Worm (Caenorhabditis elegans) whole organism, young adult: ENCODE measurements around the gene W01D2.6.
A peak's percentile ranks its signal among the peaks of the same experiment; 100 is the strongest.
"Not testable (repeated sequence)": the region's sequence is repeated elsewhere in the genome, so short reads cannot be mapped to it uniquely, and the experiment has no call there.

Experiments used
- B0035.1 ChIP-seq: sonication (generic microtip); optimal IDR thresholded peaks from 2 replicates; lab custom pipeline; 2016; ENCODE audit warnings: missing genetic modification characterization, mild to moderate bottlenecking, missing compliant biosample characterization, missing genotype, missing genetic modification reagents
- C06A6.2 ChIP-seq: fragments of 200-800 bp; sonication (Bioruptor generic); conservative IDR thresholded peaks from 2 replicates; pipeline ENCODE4 v1.3.6; 2022; ENCODE audit warnings: missing genetic modification characterization, missing compliant biosample characterization
- D2030.7 ChIP-seq: fragments of 200-800 bp; sonication (Bioruptor generic); IDR thresholded peaks from 2 replicates; pipeline ENCODE4 v1.3.6; 2022; ENCODE audit warnings: missing genetic modification reagents, missing genetic modification characterization, missing compliant biosample characterization
- F33H1.4 ChIP-seq: fragments of 200-800 bp; sonication (Bioruptor generic); IDR thresholded peaks from 2 replicates; pipeline ENCODE4 v1.3.6; 2022; ENCODE audit warnings: missing genetic modification reagents, missing genetic modification characterization, missing compliant biosample characterization
- F39B2.1 ChIP-seq: fragments of 200-800 bp; sonication (Bioruptor generic); IDR thresholded peaks from 2 replicates; pipeline ENCODE4 v1.3.6; 2022; ENCODE audit warnings: missing genetic modification reagents, missing genetic modification characterization, missing compliant biosample characterization
- K11D2.4 ChIP-seq: fragments of 200-800 bp; sonication (Bioruptor generic); IDR thresholded peaks from 2 replicates; pipeline ENCODE4 v1.3.6; 2022; ENCODE audit warnings: missing genetic modification reagents, missing genetic modification characterization, missing compliant biosample characterization
- K12H6.12 ChIP-seq: fragments of 200-800 bp; sonication (Bioruptor generic); optimal IDR thresholded peaks from 2 replicates; lab custom pipeline; 2018; ENCODE audit warnings: mild to moderate bottlenecking, missing genetic modification characterization, missing compliant biosample characterization
- T26A5.8 ChIP-seq: sonication (generic microtip); optimal IDR thresholded peaks from 2 replicates; lab custom pipeline; 2016; ENCODE audit warnings: missing genetic modification characterization, missing compliant biosample characterization
- Y53G8AR.9 ChIP-seq: fragments of 200-800 bp; sonication (Bioruptor generic); conservative IDR thresholded peaks from 2 replicates; pipeline ENCODE4 v1.3.6; 2022; ENCODE audit warnings: missing genetic modification reagents, missing genetic modification characterization, missing compliant biosample characterization
- Y95B8A.8 ChIP-seq: fragments of 200-800 bp; sonication (Bioruptor generic); IDR thresholded peaks from 2 replicates; pipeline ENCODE4 v1.3.6; 2022; ENCODE audit warnings: missing genetic modification reagents, missing genetic modification characterization, missing compliant biosample characterization
- aptf-3 ChIP-seq: fragments of 200-800 bp; sonication (Bioruptor generic); IDR thresholded peaks from 2 replicates; pipeline ENCODE4 v1.3.6; 2022; ENCODE audit warnings: missing genetic modification characterization, missing compliant biosample characterization
- attf-6 ChIP-seq: fragments of 200-800 bp; sonication (Bioruptor generic); IDR thresholded peaks from 2 replicates; pipeline ENCODE4 v1.3.6; 2022; ENCODE audit warnings: missing genetic modification reagents, missing genetic modification characterization, missing compliant biosample characterization
- bed-1 ChIP-seq: fragments of 200-800 bp; sonication (Bioruptor generic); IDR thresholded peaks from 2 replicates; pipeline ENCODE4 v1.3.6; 2022; ENCODE audit warnings: missing genetic modification reagents, missing genetic modification characterization, missing compliant biosample characterization
- dox-1 ChIP-seq: fragments of 200-800 bp; sonication (Bioruptor generic); IDR thresholded peaks from 2 replicates; pipeline ENCODE4 v1.3.6; 2022; ENCODE audit warnings: missing genetic modification reagents, missing genetic modification characterization, missing compliant biosample characterization
- egl-44 ChIP-seq: fragments of 200-800 bp; sonication (Bioruptor generic); IDR thresholded peaks from 2 replicates; pipeline ENCODE4 v1.3.6; 2022; ENCODE audit warnings: missing genetic modification reagents, missing genetic modification characterization, missing compliant biosample characterization
- egrh-3 ChIP-seq: fragments of 200-800 bp; sonication (Bioruptor generic); IDR thresholded peaks from 2 replicates; pipeline ENCODE4 v1.3.6; 2022; ENCODE audit warnings: missing genetic modification reagents, missing genetic modification characterization, missing compliant biosample characterization
- ekl-4 ChIP-seq: fragments of 200-800 bp; sonication (Bioruptor generic); IDR thresholded peaks from 2 replicates; pipeline ENCODE4 v1.3.6; 2022; ENCODE audit warnings: missing genetic modification reagents, missing genetic modification characterization, missing compliant biosample characterization
- hlh-26 ChIP-seq: fragments of 200-800 bp; sonication (Bioruptor generic); conservative IDR thresholded peaks from 2 replicates; pipeline ENCODE4 v1.3.6; 2022; ENCODE audit warnings: missing genetic modification reagents, missing genetic modification characterization, missing compliant biosample characterization
- hmg-1.2 ChIP-seq: fragments of 200-800 bp; sonication (Bioruptor generic); IDR thresholded peaks from 2 replicates; pipeline ENCODE4 v1.3.6; 2022; ENCODE audit warnings: missing genetic modification reagents, missing genetic modification characterization, missing compliant biosample characterization
- hsf-1 ChIP-seq: fragments of 200-800 bp; sonication (Bioruptor generic); IDR thresholded peaks from 2 replicates; pipeline ENCODE4 v1.3.6; 2022; ENCODE audit warnings: missing genetic modification reagents, missing genetic modification characterization, missing compliant biosample characterization
- let-607 ChIP-seq, 2 experiments: fragments of 200-800 bp in 1 of 2; sonication (Bioruptor generic) in 1 of 2; sonication (generic microtip) in 1 of 2; optimal IDR thresholded peaks; 2 replicates each; lab custom pipeline; 2016 to 2018; ENCODE audit warnings: mild to moderate bottlenecking in 2 of 2, missing compliant biosample characterization in 2 of 2, missing genetic modification characterization in 2 of 2, moderate library complexity in 2 of 2, missing genotype in 1 of 2
- lin-26 ChIP-seq: fragments of 200-800 bp; sonication (Bioruptor generic); IDR thresholded peaks from 2 replicates; pipeline ENCODE4 v1.3.6; 2022; ENCODE audit warnings: missing genetic modification reagents, missing genetic modification characterization, missing compliant biosample characterization
- lin-40 ChIP-seq: sonication (generic microtip); optimal IDR thresholded peaks from 2 replicates; lab custom pipeline; 2016; ENCODE audit warnings: missing genetic modification characterization, mild to moderate bottlenecking, missing compliant biosample characterization, missing genotype, missing genetic modification reagents
- lir-1 ChIP-seq: fragments of 200-800 bp; sonication (Bioruptor generic); conservative IDR thresholded peaks from 2 replicates; pipeline ENCODE4 v1.3.6; 2022; ENCODE audit warnings: missing genetic modification reagents, missing genetic modification characterization, missing compliant biosample characterization
- madf-6 ChIP-seq: fragments of 200-800 bp; sonication (Bioruptor generic); IDR thresholded peaks from 2 replicates; pipeline ENCODE4 v1.3.6; 2022; ENCODE audit warnings: missing genetic modification reagents, missing genetic modification characterization, missing compliant biosample characterization
- mcd-1 ChIP-seq: fragments of 200-800 bp; sonication (Bioruptor generic); IDR thresholded peaks from 2 replicates; pipeline ENCODE4 v1.3.6; 2022; ENCODE audit warnings: missing genetic modification reagents, missing genetic modification characterization, missing compliant biosample characterization
- nfyb-1 ChIP-seq: fragments of 200-800 bp; sonication (Bioruptor generic); IDR thresholded peaks from 2 replicates; pipeline ENCODE4 v1.3.6; 2022; ENCODE audit warnings: missing genetic modification reagents, missing genetic modification characterization, missing compliant biosample characterization
- pbrm-1 ChIP-seq: fragments of 200-800 bp; sonication (Bioruptor generic); IDR thresholded peaks from 2 replicates; pipeline ENCODE4 v1.3.6; 2022; ENCODE audit warnings: missing genetic modification reagents, missing genetic modification characterization, missing compliant biosample characterization
- rcor-1 ChIP-seq: fragments of 200-800 bp; sonication (Bioruptor generic); IDR thresholded peaks from 2 replicates; pipeline ENCODE4 v1.3.6; 2022; ENCODE audit warnings: missing genetic modification reagents, missing genetic modification characterization, missing compliant biosample characterization
- snpc-3.4 ChIP-seq: sonication (generic microtip); optimal IDR thresholded peaks from 2 replicates; lab custom pipeline; 2017; ENCODE audit warnings: missing genetic modification characterization, mild to moderate bottlenecking, missing compliant biosample characterization, antibody characterized with exemption, moderate library complexity, missing genotype, missing genetic modification reagents
- snpc-4 ChIP-seq, 5 experiments: fragments of 150-350 bp in 1 of 5; sonication (generic microtip) in 4 of 5; optimal IDR thresholded peaks; 2 replicates each; lab custom pipeline; 2014 to 2018; ENCODE audit warnings: missing genetic modification characterization in 5 of 5, missing biosample characterization in 3 of 5, antibody characterized with exemption in 2 of 5, mild to moderate bottlenecking in 2 of 5, missing compliant biosample characterization in 2 of 5, missing genotype in 2 of 5, moderate library complexity in 2 of 5, missing genetic modification reagents in 1 of 5
- somi-1 ChIP-seq: fragments of 200-800 bp; sonication (Bioruptor generic); optimal IDR thresholded peaks from 2 replicates; lab custom pipeline; 2018; ENCODE audit warnings: mild to moderate bottlenecking, missing genetic modification characterization, missing compliant biosample characterization
- ztf-22 ChIP-seq: fragments of 200-800 bp; sonication (Bioruptor generic); optimal IDR thresholded peaks from 2 replicates; lab custom pipeline; 2018; ENCODE audit warnings: mild to moderate bottlenecking, missing genetic modification characterization, moderate library complexity, missing compliant biosample characterization
- ztf-28 ChIP-seq: fragments of 200-800 bp; sonication (Bioruptor generic); IDR thresholded peaks from 2 replicates; pipeline ENCODE4 v1.3.6; 2022; ENCODE audit warnings: missing genetic modification reagents, missing genetic modification characterization, missing compliant biosample characterization

W01D2.6 gene

ce11 chrII:14808686-14809085 is at the start of gene W01D2.6:
Gene W01D2.6 (plus strand): TSS chrII:14808986.
- TF ChIP-seq let-607 (tag; optimal IDR thresholded peaks at IDR 0.05; lab: Kevin White, UChicago), result no peak
- no peak for TF ChIP-seq D2030.7 (GFP tag; lab: Robert Waterston, UW)
- no peak for TF ChIP-seq B0035.1 (tag; lab: Kevin White, UChicago)
- TF ChIP-seq K11D2.4 (GFP tag; lab: Robert Waterston, UW), result no peak
- TF ChIP-seq bed-1, result no peak
- TF ChIP-seq lir-1 (GFP tag; lab: Robert Waterston, UW), result no peak
- no peak for TF ChIP-seq ztf-22
- no peak for TF ChIP-seq F39B2.1 (GFP tag; lab: Robert Waterston, UW)
- TF ChIP-seq, all 124 proteins: peak for 0

- TF ChIP-seq egrh-3 (GFP tag; lab: Robert Waterston, UW) (peak; percentile 99), snpc-4 (tag; optimal IDR thresholded peaks at IDR 0.05; lab: Kevin White, UChicago) (peak in 1 of 4 experiments; percentile 68), madf-6 (peak; percentile 71), mcd-1 (GFP tag; lab: Robert Waterston, UW) (peak; percentile 80), ekl-4 (GFP tag; lab: Robert Waterston, UW) (peak; percentile 72; the same call in 1 of the 2 replicates), Y95B8A.8 (GFP tag; lab: Robert Waterston, UW) (peak; percentile 67; the same call in 1 of the 2 replicates), ztf-28 (peak; percentile 59; the same call in 1 of the 2 replicates), attf-6 (GFP tag; lab: Robert Waterston, UW) (peak; percentile 53; the same call in 1 of the 2 replicates), lin-26 (peak; percentile 100), F33H1.4 (peak; percentile 65), pbrm-1 (peak; percentile 88), nfyb-1 (GFP tag; lab: Robert Waterston, UW) (peak; percentile 74; the same call in 1 of the 2 replicates), rcor-1 (GFP tag; lab: Robert Waterston, UW) (peak; percentile 74), hmg-1.2 (GFP tag; lab: Robert Waterston, UW) (0 out of 2 replicates have a peak, but pooled peaks have one; percentile 34), dox-1 (peak; percentile 87), D2030.7 (GFP tag; lab: Robert Waterston, UW) (peak; percentile 95), hsf-1 (GFP tag; lab: Robert Waterston, UW) (peak; percentile 62; the same call in 1 of the 2 replicates), Y53G8AR.9 (GFP tag; lab: Robert Waterston, UW) (peak; percentile 63; the same call in 1 of the 2 replicates)
- not testable (repeated sequence) for TF ChIP-seq snpc-4 (GFP tag; optimal IDR thresholded peaks at IDR 0.05; lab: Kevin White, UChicago)
- TF ChIP-seq, all 124 proteins: peak for 18; not testable (repeated sequence) for 106
Measured at ce11 chrII:14762528-14762927, 46.3 kb upstream of the W01D2.6 start.

ce11 chrII:14765697-14766096 is 43.1 kb upstream of the W01D2.6 start:
- 0 out of 2 replicates have a peak, but pooled peaks have one; percentile 66 for TF ChIP-seq aptf-3

ce11 chrII:14768804-14769203 is 40.0 kb upstream of the W01D2.6 start:
- no peak for TF ChIP-seq C06A6.2 (GFP tag; lab: Robert Waterston, UW)
- TF ChIP-seq hlh-26 (GFP tag; lab: Robert Waterston, UW), result no peak
- TF ChIP-seq egl-44 (GFP tag; lab: Robert Waterston, UW), result no peak
- no peak for TF ChIP-seq lin-40 (tag; lab: Kevin White, UChicago)
- TF ChIP-seq T26A5.8, result no peak
- TF ChIP-seq K12H6.12, result no peak
- TF ChIP-seq snpc-3.4 (tag; lab: Kevin White, UChicago), result no peak
- TF ChIP-seq nfyb-1 (GFP tag; lab: Robert Waterston, UW), result no peak
- TF ChIP-seq ztf-22, result no peak
- TF ChIP-seq somi-1 (GFP tag; lab: Kevin White, UChicago), result no peak
